Fruit fly (Drosophila melanogaster): ENCODE data around the gene mRpL23.

Gene mRpL23

dm6 chr3L:2377114-2377783 is 3.7 kb upstream of the mRpL23 start, which contains the start of the genes CG15877 and Svil (continued):
- TF ChIP-seq pan (optimal IDR thresholded peaks at IDR 0.05) (no peak), pan (GFP tag; optimal IDR thresholded peaks at IDR 0.05 in 1 of 2, IDR thresholded peaks at IDR 0.05 in 1 of 2) (no peak), usp (GFP tag; optimal IDR thresholded peaks at IDR 0.05) (no peak), MESR4 (GFP tag; optimal IDR thresholded peaks at IDR 0.05) (peak; percentile 39), CG4854 (GFP tag; optimal IDR thresholded peaks at IDR 0.05) (no peak), knrl (GFP tag; IDR thresholded peaks at IDR 0.05; ENCODE audit: partially characterized antibody) (0 out of 3 replicates have a peak, but pooled peaks have one; percentile 30), CG32532 (GFP tag; IDR thresholded peaks at IDR 0.05) (peak; percentile 12; the same call in 1 of the 2 replicates), prd (optimal IDR thresholded peaks at IDR 0.05) (no peak), prd (GFP tag; IDR thresholded peaks at IDR 0.05) (no peak), pzg (GFP tag; optimal IDR thresholded peaks at IDR 0.05) (peak; percentile 72), phol (tag; optimal IDR thresholded peaks at IDR 0.05) (peak; percentile 24), CG14710 (tag; optimal IDR thresholded peaks at IDR 0.05) (peak; percentile 83), crp (GFP tag; optimal IDR thresholded peaks at IDR 0.05) (peak; percentile 19 to 85), Hand (GFP tag; optimal IDR thresholded peaks at IDR 0.05) (no peak), Ets97D (GFP tag; optimal IDR thresholded peaks at IDR 0.05) (peak; percentile 56), insv (GFP tag; optimal IDR thresholded peaks at IDR 0.05) (no peak), CG12659 (GFP tag; optimal IDR thresholded peaks at IDR 0.05) (peak; percentile 36), gro (GFP tag; optimal IDR thresholded peaks at IDR 0.05) (peak; percentile 1), CG3726 (GFP tag; IDR thresholded peaks at IDR 0.05) (no peak), ato (GFP tag; IDR thresholded peaks at IDR 0.05; ENCODE audit: partially characterized antibody) (peak; percentile 45; the same call in 1 of the 2 replicates), lilli (GFP tag; optimal IDR thresholded peaks at IDR 0.05) (peak; percentile 16), C15 (GFP tag; IDR thresholded peaks at IDR 0.05) (no peak), CG12769 (tag; optimal IDR thresholded peaks at IDR 0.05) (peak; percentile 29), CG17802 (tag; optimal IDR thresholded peaks at IDR 0.05) (peak; percentile 47), sob (GFP tag; IDR thresholded peaks at IDR 0.05) (peak; percentile 51), HLH4C (GFP tag; IDR thresholded peaks at IDR 0.05; ENCODE audit: partially characterized antibody) (peak; percentile 46; the same call in 2 of the 3 replicates), CG2120 (GFP tag; optimal IDR thresholded peaks at IDR 0.05) (peak; percentile 41), CG9215 (GFP tag; IDR thresholded peaks at IDR 0.05) (no peak), Scr (GFP tag; IDR thresholded peaks at IDR 0.05; ENCODE audit: partially characterized antibody) (peak; percentile 51), Med (GFP tag) (peak; percentile 92)

dm6 chr3L:2371882-2372281 is 1.6 kb downstream of the mRpL23 start, which contains the start of the genes CG1317 and CG8993:
TSS of gene CG1317 (minus strand) at chr3L:2371939.
TSS of gene CG8993 (plus strand) at chr3L:2372199.
- TF ChIP-seq CG2120 (GFP tag; optimal IDR thresholded peaks at IDR 0.05) (peak; percentile 42), Blimp-1 (GFP tag; optimal IDR thresholded peaks at IDR 0.05) (peak; percentile 54), sima (GFP tag; optimal IDR thresholded peaks at IDR 0.05) (no peak), CG6254 (GFP tag; optimal IDR thresholded peaks at IDR 0.05) (peak; percentile 24), D19B (GFP tag; optimal IDR thresholded peaks at IDR 0.05) (no peak), CG2712 (tag; optimal IDR thresholded peaks at IDR 0.05) (peak; percentile 76), Opbp (GFP tag; IDR thresholded peaks at IDR 0.05; ENCODE audit: partially characterized antibody) (no peak), az2 (GFP tag; optimal IDR thresholded peaks at IDR 0.05) (peak; percentile 37), luna (GFP tag; optimal IDR thresholded peaks at IDR 0.05) (no peak), Aef1 (GFP tag; IDR thresholded peaks at IDR 0.05) (peak; percentile 84), h (optimal IDR thresholded peaks at IDR 0.05) (no peak), CoRest (tag; optimal IDR thresholded peaks at IDR 0.05) (peak; percentile 73), cato (GFP tag; optimal IDR thresholded peaks at IDR 0.05; ENCODE audit: borderline replicate concordance) (no peak), CG11504 (tag; optimal IDR thresholded peaks at IDR 0.05) (no peak), CG7963 (GFP tag; IDR thresholded peaks at IDR 0.05; ENCODE audit: partially characterized antibody) (0 out of 3 replicates have a peak, but pooled peaks have one; percentile 40), CG8478 (optimal IDR thresholded peaks at IDR 0.05) (no peak), tll (GFP tag; optimal IDR thresholded peaks at IDR 0.05) (peak in 1 of 2 experiments; percentile 11), dmrt99B (tag; optimal IDR thresholded peaks at IDR 0.05) (peak; percentile 19), Mrtf (GFP tag; IDR thresholded peaks at IDR 0.05) (no peak), CG16863 (GFP tag; optimal IDR thresholded peaks at IDR 0.05) (no peak), dati (GFP tag; IDR thresholded peaks at IDR 0.05) (no peak)

Measured in whole organism, embryonic.